Worm (Caenorhabditis elegans): Measurements from ENCODE around the gene mans-2.

- TF ChIP-seq nhr-28 (tag; optimal IDR thresholded peaks at IDR 0.05) (no peak), snpc-4 (tag; optimal IDR thresholded peaks at IDR 0.05) (no peak), egl-27 (tag; optimal IDR thresholded peaks at IDR 0.05) (no peak), F44E2.7 (GFP tag; IDR thresholded peaks at IDR 0.05) (no peak), fos-1 (tag; optimal IDR thresholded peaks at IDR 0.05) (no peak), ces-1 (GFP tag; optimal IDR thresholded peaks at IDR 0.05) (no peak), fkh-10 (GFP tag; optimal IDR thresholded peaks at IDR 0.05) (no peak), tag-97 (GFP tag; IDR thresholded peaks at IDR 0.05) (no peak)
Measured at ce11 chrV:12033841-12034240, 48.6 kb upstream of the mans-2 start.

Measured in whole organism, L4 larva.